Worm (Caenorhabditis elegans): ENCODE results near the gene K12H4.6.

The K12H4.6 gene

DNA sequence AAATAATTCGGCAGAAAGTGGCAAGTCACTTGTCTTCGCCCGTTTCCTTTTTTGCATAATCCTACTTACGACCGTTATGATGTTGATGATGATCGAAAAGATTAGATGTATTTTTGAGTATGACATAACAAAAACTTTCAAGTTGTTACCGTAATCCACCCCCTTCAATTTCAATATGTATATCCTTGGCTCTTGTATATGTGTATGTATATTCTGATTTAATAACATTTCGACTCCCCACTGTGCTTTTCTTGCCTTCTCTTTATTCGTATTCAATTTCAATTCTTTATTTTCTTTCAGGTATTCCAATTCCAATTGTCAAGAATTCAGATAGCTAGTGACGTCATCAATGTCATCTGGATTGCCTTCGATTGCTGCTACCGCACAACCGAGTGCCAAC, 24.3 kb upstream of the K12H4.6 start, which contains the start of gene pros-1:
TSS of gene pros-1 (plus strand) at position 301 of the 400 bp plus-strand sequence.
- TF ChIP-seq tbx-11 (GFP tag; IDR thresholded peaks at IDR 0.05) (no peak), aly-1 (tag; optimal IDR thresholded peaks at IDR 0.05) (no peak), scrt-1 (GFP tag; IDR thresholded peaks at IDR 0.05) (no peak), ceh-13 (GFP tag; optimal IDR thresholded peaks at IDR 0.05) (no peak), hmbx-1 (tag; optimal IDR thresholded peaks at IDR 0.05) (no peak), F13C5.2 (tag; optimal IDR thresholded peaks at IDR 0.05) (no peak), pes-1 (GFP tag; IDR thresholded peaks at IDR 0.05) (no peak), hmg-4 (GFP tag; optimal IDR thresholded peaks at IDR 0.05) (no peak), flt-1 (GFP tag; IDR thresholded peaks at IDR 0.05) (no peak), sea-1 (GFP tag; conservative IDR thresholded peaks at IDR 0.05) (no peak), ama-1 (optimal IDR thresholded peaks at IDR 0.05) (no peak), ceh-36 (tag; optimal IDR thresholded peaks at IDR 0.05) (no peak)

ce11 chrIII:8065101-8065500, 22.4 kb upstream of the K12H4.6 start:
- TF ChIP-seq tbx-11 (GFP tag; IDR thresholded peaks at IDR 0.05): no peak
- no peak for TF ChIP-seq ets-7 (tag; optimal IDR thresholded peaks at IDR 0.05)
- no peak for TF ChIP-seq hnd-1 (tag; optimal IDR thresholded peaks at IDR 0.05)
- TF ChIP-seq tbx-37 (GFP tag; conservative IDR thresholded peaks at IDR 0.05): no peak
- TF ChIP-seq scrt-1 (GFP tag; IDR thresholded peaks at IDR 0.05): no peak
- TF ChIP-seq ceh-13 (GFP tag; optimal IDR thresholded peaks at IDR 0.05): no peak
- no peak for TF ChIP-seq tra-4 (tag; optimal IDR thresholded peaks at IDR 0.05)
- TF ChIP-seq pes-1 (GFP tag; IDR thresholded peaks at IDR 0.05): no peak
- TF ChIP-seq F13C5.2 (tag; optimal IDR thresholded peaks at IDR 0.05): no peak
- no peak for TF ChIP-seq flt-1 (GFP tag; IDR thresholded peaks at IDR 0.05)
- no peak for TF ChIP-seq ceh-36 (tag; optimal IDR thresholded peaks at IDR 0.05)
- no peak for TF ChIP-seq hmbx-1 (tag; optimal IDR thresholded peaks at IDR 0.05)
- TF ChIP-seq sea-1 (GFP tag; conservative IDR thresholded peaks at IDR 0.05): no peak
- TF ChIP-seq hmg-4 (GFP tag; optimal IDR thresholded peaks at IDR 0.05): no peak
- no peak for TF ChIP-seq aly-1 (tag; optimal IDR thresholded peaks at IDR 0.05)
- TF ChIP-seq ama-1 (optimal IDR thresholded peaks at IDR 0.05): no peak

DNA sequence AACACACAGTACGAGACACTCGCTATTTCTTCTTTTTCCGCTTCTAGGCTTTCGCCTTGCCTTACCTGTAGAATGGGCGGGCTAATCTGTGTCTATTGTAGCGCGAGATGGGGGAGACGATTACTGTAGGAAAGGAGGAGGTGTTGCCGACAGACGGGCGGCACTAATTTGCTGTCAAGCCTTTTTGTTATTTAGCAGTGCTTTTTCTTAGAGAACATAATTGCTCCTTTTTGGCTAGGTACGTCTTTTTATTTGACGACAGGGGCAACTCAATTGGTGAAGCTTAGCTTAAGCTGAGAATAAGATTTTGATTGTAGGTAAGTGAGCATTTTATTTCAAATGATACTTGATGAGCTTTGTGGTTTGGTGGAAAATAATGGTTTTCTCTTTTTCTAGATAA, 21.0 kb upstream of the K12H4.6 start:
- TF ChIP-seq B0310.2 (tag; optimal IDR thresholded peaks at IDR 0.05) (no peak), tra-4 (tag; optimal IDR thresholded peaks at IDR 0.05) (no peak), tbx-11 (GFP tag; IDR thresholded peaks at IDR 0.05) (no peak), ceh-36 (tag; optimal IDR thresholded peaks at IDR 0.05) (no peak), scrt-1 (GFP tag; IDR thresholded peaks at IDR 0.05) (no peak), hnd-1 (tag; optimal IDR thresholded peaks at IDR 0.05) (no peak), tbx-37 (GFP tag; conservative IDR thresholded peaks at IDR 0.05) (no peak), ets-7 (tag; optimal IDR thresholded peaks at IDR 0.05) (no peak), flt-1 (GFP tag; IDR thresholded peaks at IDR 0.05) (no peak), F13C5.2 (tag; optimal IDR thresholded peaks at IDR 0.05) (no peak), ceh-13 (GFP tag; optimal IDR thresholded peaks at IDR 0.05) (no peak), aly-1 (tag; optimal IDR thresholded peaks at IDR 0.05) (no peak), ama-1 (optimal IDR thresholded peaks at IDR 0.05) (no peak), pes-1 (GFP tag; IDR thresholded peaks at IDR 0.05) (no peak), hmg-4 (GFP tag; optimal IDR thresholded peaks at IDR 0.05) (no peak), hmbx-1 (tag; optimal IDR thresholded peaks at IDR 0.05) (no peak), sea-1 (GFP tag; conservative IDR thresholded peaks at IDR 0.05) (no peak)

DNA sequence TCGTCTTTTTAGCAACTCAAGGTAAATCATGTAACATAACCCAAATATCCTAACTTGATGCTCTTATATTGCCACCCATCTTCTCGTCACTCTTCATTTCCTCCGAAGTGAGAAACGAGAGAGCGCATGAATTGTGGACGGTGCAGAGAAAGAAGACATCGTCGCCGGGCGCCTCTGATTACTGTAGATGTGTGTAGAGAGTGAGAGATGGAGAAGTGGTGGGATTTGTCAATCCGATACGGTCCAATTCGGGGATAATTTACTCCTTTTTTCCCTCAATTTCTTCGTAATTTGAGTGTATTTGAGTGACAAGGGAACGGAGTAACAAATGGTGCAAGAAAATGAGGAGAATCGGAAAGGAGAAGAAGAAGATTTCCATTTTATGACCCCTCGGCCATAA, 18.4 kb upstream of the K12H4.6 start:
- TF ChIP-seq tra-4 (tag; optimal IDR thresholded peaks at IDR 0.05) (no peak), B0310.2 (tag; optimal IDR thresholded peaks at IDR 0.05) (no peak), sea-1 (GFP tag; conservative IDR thresholded peaks at IDR 0.05) (no peak), tbx-37 (GFP tag; conservative IDR thresholded peaks at IDR 0.05) (no peak), hmg-4 (GFP tag; optimal IDR thresholded peaks at IDR 0.05) (no peak), ets-7 (tag; optimal IDR thresholded peaks at IDR 0.05) (no peak), ama-1 (optimal IDR thresholded peaks at IDR 0.05) (no peak), hmbx-1 (tag; optimal IDR thresholded peaks at IDR 0.05) (no peak), flt-1 (GFP tag; IDR thresholded peaks at IDR 0.05) (no peak), ceh-13 (GFP tag; optimal IDR thresholded peaks at IDR 0.05) (no peak), aly-1 (tag; optimal IDR thresholded peaks at IDR 0.05) (no peak), pes-1 (GFP tag; IDR thresholded peaks at IDR 0.05) (no peak), F13C5.2 (tag; optimal IDR thresholded peaks at IDR 0.05) (no peak), scrt-1 (GFP tag; IDR thresholded peaks at IDR 0.05) (no peak), hnd-1 (tag; optimal IDR thresholded peaks at IDR 0.05) (no peak), tbx-11 (GFP tag; IDR thresholded peaks at IDR 0.05) (no peak), ceh-36 (tag; optimal IDR thresholded peaks at IDR 0.05) (no peak)

- no peak for TF ChIP-seq pes-1 (GFP tag; IDR thresholded peaks at IDR 0.05)
- TF ChIP-seq scrt-1 (GFP tag; IDR thresholded peaks at IDR 0.05): no peak
- no peak for TF ChIP-seq ceh-36 (tag; optimal IDR thresholded peaks at IDR 0.05)
- TF ChIP-seq sea-1 (GFP tag; conservative IDR thresholded peaks at IDR 0.05): no peak
- TF ChIP-seq flt-1 (GFP tag; IDR thresholded peaks at IDR 0.05): no peak
These were observed 9.2 kb upstream of the K12H4.6 start for ce11 chrIII:8051838-8052237.

DNA sequence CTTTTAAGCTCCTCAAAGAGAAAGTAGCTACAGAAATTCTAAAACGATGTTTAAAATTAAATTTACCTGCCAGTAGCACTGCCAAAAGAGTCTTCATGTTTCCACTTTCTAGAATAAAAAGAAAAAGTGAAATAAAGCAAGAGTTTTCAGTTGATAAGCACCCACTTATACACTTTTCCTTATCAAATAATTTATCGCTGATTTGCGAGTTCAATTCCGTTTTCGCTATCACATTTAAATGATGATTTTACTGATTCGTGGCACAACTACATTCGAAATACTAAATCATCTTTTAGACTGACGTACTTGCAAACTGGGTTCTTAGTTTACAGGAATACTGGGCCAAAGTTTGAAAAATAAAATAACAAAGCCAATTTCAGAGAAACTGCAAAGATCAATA, 8.3 kb upstream of the K12H4.6 start, which contains the start of gene K12H4.7:
TSS of gene K12H4.7 (minus strand) at position 138 of the 400 bp plus-strand sequence.
- TF ChIP-seq sea-1 (GFP tag; conservative IDR thresholded peaks at IDR 0.05) (no peak), aly-1 (tag; optimal IDR thresholded peaks at IDR 0.05) (no peak), tbx-37 (GFP tag; conservative IDR thresholded peaks at IDR 0.05) (no peak)

DNA sequence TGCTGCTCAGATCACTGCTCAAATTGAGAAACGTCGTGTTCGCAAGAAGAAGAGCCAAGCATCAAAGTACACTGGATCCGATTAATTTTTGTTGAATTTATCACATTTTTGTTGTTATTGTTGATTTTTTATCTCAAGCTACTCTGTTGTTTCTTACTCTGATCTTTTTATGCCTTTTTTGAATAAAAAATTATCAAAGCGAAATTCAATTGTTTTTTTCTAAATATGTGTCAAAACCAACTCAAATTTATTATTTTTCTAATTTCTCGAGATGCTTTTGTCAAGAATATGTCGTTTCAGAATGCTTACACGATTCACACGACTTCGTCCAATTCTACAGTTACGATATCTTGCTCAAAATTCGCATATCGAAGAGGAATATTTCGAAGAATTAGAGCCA, 4.7 kb upstream of the K12H4.6 start, which contains the start of gene K12H4.2:
TSS of gene K12H4.2 (plus strand) at position 301 of the 400 bp plus-strand sequence.
- TF ChIP-seq hmbx-1 (tag; optimal IDR thresholded peaks at IDR 0.05) (no peak), pes-1 (GFP tag; IDR thresholded peaks at IDR 0.05) (no peak), B0310.2 (tag; optimal IDR thresholded peaks at IDR 0.05) (no peak), tbx-37 (GFP tag; conservative IDR thresholded peaks at IDR 0.05) (no peak), flt-1 (GFP tag; IDR thresholded peaks at IDR 0.05) (no peak), tbx-11 (GFP tag; IDR thresholded peaks at IDR 0.05) (no peak), hmg-4 (GFP tag; optimal IDR thresholded peaks at IDR 0.05) (no peak), hnd-1 (tag; optimal IDR thresholded peaks at IDR 0.05) (no peak), tra-4 (tag; optimal IDR thresholded peaks at IDR 0.05) (no peak), ceh-13 (GFP tag; optimal IDR thresholded peaks at IDR 0.05) (no peak), ama-1 (optimal IDR thresholded peaks at IDR 0.05) (no peak), scrt-1 (GFP tag; IDR thresholded peaks at IDR 0.05) (no peak), ceh-36 (tag; optimal IDR thresholded peaks at IDR 0.05) (no peak), F13C5.2 (tag; optimal IDR thresholded peaks at IDR 0.05) (no peak)
